Fruit fly (Drosophila melanogaster) whole organism, embryonic: ENCODE data around the gene CG43610.

Experiments used
- Adf1 ChIP-seq: fragments of 200-800 bp; sonication (Bioruptor generic); IDR thresholded peaks from 2 replicates; pipeline ENCODE4 v1.3.6; 2022; ENCODE audit warnings: missing biosample characterization, missing genetic modification characterization
- Bgb ChIP-seq: fragments of 200-800 bp; sonication (Bioruptor generic); IDR thresholded peaks from 2 replicates; pipeline ENCODE4 v1.3.6; 2022; ENCODE audit warnings: missing biosample characterization, missing genetic modification characterization; ENCODE audit not compliant: partially characterized antibody
- Blimp-1 ChIP-seq: fragments of 200-800 bp; sonication (Bioruptor generic); optimal IDR thresholded peaks from 3 replicates; lab custom pipeline; 2018; ENCODE audit warnings: missing biosample characterization, missing genetic modification characterization, mild to moderate bottlenecking, moderate library complexity, missing genetic modification reagents
- CG1024 ChIP-seq: fragments of 200-800 bp; sonication (Bioruptor generic); IDR thresholded peaks from 2 replicates; pipeline ENCODE4 v1.3.6; 2022; ENCODE audit warnings: missing biosample characterization, missing genetic modification characterization
- CG10267 ChIP-seq: fragments of 200-800 bp; sonication (Bioruptor generic); optimal IDR thresholded peaks from 2 replicates; lab custom pipeline; 2018; ENCODE audit warnings: missing biosample characterization, mild to moderate bottlenecking, missing genetic modification characterization, moderate library complexity
- CG10321 ChIP-seq: fragments of 200-800 bp; sonication (Bioruptor generic); IDR thresholded peaks from 2 replicates; pipeline ENCODE4 v1.3.6; 2022; ENCODE audit warnings: missing biosample characterization, missing genetic modification characterization
- CG10979 ChIP-seq: fragments of 200-800 bp; sonication (Bioruptor generic); optimal IDR thresholded peaks from 2 replicates; lab custom pipeline; 2018; ENCODE audit warnings: missing biosample characterization, mild to moderate bottlenecking, missing genetic modification characterization, moderate library complexity
- CG11398 ChIP-seq: fragments of 200-800 bp; sonication (Bioruptor generic); optimal IDR thresholded peaks from 2 replicates; lab custom pipeline; 2016; ENCODE audit warnings: missing biosample characterization, missing genetic modification characterization
- CG13287 ChIP-seq: fragments of 200-800 bp; sonication (Bioruptor generic); IDR thresholded peaks from 2 replicates; pipeline ENCODE4 v1.3.6; 2022; ENCODE audit warnings: missing biosample characterization, missing genetic modification characterization; ENCODE audit not compliant: partially characterized antibody
- CG13296 ChIP-seq: fragments of 200-800 bp; sonication (Bioruptor generic); optimal IDR thresholded peaks from 3 replicates; lab custom pipeline; 2018; ENCODE audit warnings: missing biosample characterization, mild to moderate bottlenecking, missing genetic modification characterization
- CG14667 ChIP-seq: fragments of 200-800 bp; sonication (Bioruptor generic); IDR thresholded peaks from 2 replicates; pipeline ENCODE4 v1.3.6; 2022; ENCODE audit warnings: missing biosample characterization, missing genetic modification characterization
- CG18262 ChIP-seq: fragments of 200-800 bp; optimal IDR thresholded peaks from 3 replicates; lab custom pipeline; 2019; ENCODE audit warnings: missing biosample characterization, mild to moderate bottlenecking, missing genetic modification characterization, moderate library complexity
- CG1832 ChIP-seq: fragments of 200-800 bp; sonication (Bioruptor generic); optimal IDR thresholded peaks from 2 replicates; lab custom pipeline; 2017; ENCODE audit warnings: missing biosample characterization, mild to moderate bottlenecking, missing genetic modification characterization, inconsistent platforms
- CG30020 ChIP-seq: fragments of 200-800 bp; optimal IDR thresholded peaks from 2 replicates; lab custom pipeline; 2019; ENCODE audit warnings: missing biosample characterization, mild to moderate bottlenecking, missing genetic modification characterization, moderate library complexity
- CG31365 ChIP-seq: fragments of 200-800 bp; sonication (Bioruptor generic); optimal IDR thresholded peaks from 2 replicates; lab custom pipeline; 2018; ENCODE audit warnings: missing biosample characterization, mild to moderate bottlenecking, missing genetic modification characterization
- CG3407 ChIP-seq: fragments of 200-800 bp; sonication (Bioruptor generic); optimal IDR thresholded peaks from 2 replicates; lab custom pipeline; 2018; ENCODE audit warnings: missing biosample characterization, mild to moderate bottlenecking, missing genetic modification characterization
- CG3847 ChIP-seq: fragments of 200-800 bp; sonication (Bioruptor generic); IDR thresholded peaks from 2 replicates; pipeline ENCODE4 v1.3.6; 2022; ENCODE audit warnings: missing biosample characterization, missing genetic modification characterization
- CG6689 ChIP-seq: fragments of 200-800 bp; sonication (Bioruptor generic); IDR thresholded peaks from 2 replicates; pipeline ENCODE4 v1.3.6; 2022; ENCODE audit warnings: missing biosample characterization, missing genetic modification characterization
- CG7556 ChIP-seq: fragments of 200-800 bp; sonication (Bioruptor generic); optimal IDR thresholded peaks from 2 replicates; lab custom pipeline; 2017; ENCODE audit warnings: missing biosample characterization, mild to moderate bottlenecking, missing genetic modification characterization
- CG8089 ChIP-seq: fragments of 200-800 bp; sonication (Bioruptor generic); optimal IDR thresholded peaks from 3 replicates; lab custom pipeline; 2016; ENCODE audit warnings: missing biosample characterization, missing genetic modification characterization
- CG8281 ChIP-seq: fragments of 200-800 bp; sonication (Bioruptor generic); optimal IDR thresholded peaks from 2 replicates; lab custom pipeline; 2018; ENCODE audit warnings: missing biosample characterization, mild to moderate bottlenecking, missing genetic modification characterization, moderate library complexity
- CG9437 ChIP-seq: fragments of 200-800 bp; sonication (Bioruptor generic); optimal IDR thresholded peaks from 2 replicates; lab custom pipeline; 2018; ENCODE audit warnings: missing biosample characterization, mild to moderate bottlenecking, missing genetic modification characterization
- CG9609 ChIP-seq: fragments of 200-800 bp; sonication (Bioruptor generic); optimal IDR thresholded peaks from 3 replicates; lab custom pipeline; 2016; ENCODE audit warnings: missing biosample characterization, missing genetic modification characterization
- ERR ChIP-seq: fragments of 200-800 bp; sonication (Bioruptor generic); optimal IDR thresholded peaks from 2 replicates; lab custom pipeline; 2016; ENCODE audit warnings: missing biosample characterization, missing genetic modification characterization
- Fer1 ChIP-seq: fragments of 200-800 bp; sonication (Bioruptor generic); optimal IDR thresholded peaks from 2 replicates; lab custom pipeline; 2017; ENCODE audit warnings: missing biosample characterization, mild to moderate bottlenecking, missing genetic modification characterization
- Hmx ChIP-seq: fragments of 200-800 bp; sonication (Bioruptor generic); optimal IDR thresholded peaks from 2 replicates; lab custom pipeline; 2016; ENCODE audit warnings: missing biosample characterization, missing genetic modification characterization
- Nf-YC ChIP-seq: fragments of 200-800 bp; optimal IDR thresholded peaks from 3 replicates; lab custom pipeline; 2019; ENCODE audit warnings: missing biosample characterization, mild to moderate bottlenecking, missing genetic modification characterization, moderate library complexity
- Sry-δ ChIP-seq: fragments of 200-800 bp; sonication (Bioruptor generic); optimal IDR thresholded peaks from 2 replicates; lab custom pipeline; 2016; ENCODE audit warnings: missing biosample characterization, missing genetic modification characterization
- Ssrp ChIP-seq: fragments of 200-800 bp; sonication (Bioruptor generic); optimal IDR thresholded peaks from 2 replicates; lab custom pipeline; 2018; ENCODE audit warnings: missing biosample characterization, mild to moderate bottlenecking, missing genetic modification characterization, moderate library complexity
- YL-1 ChIP-seq: fragments of 200-800 bp; sonication (Bioruptor generic); optimal IDR thresholded peaks from 3 replicates; lab custom pipeline; 2017; ENCODE audit warnings: missing biosample characterization, mild to moderate bottlenecking, missing genetic modification characterization
- aop ChIP-seq: fragments of 200-800 bp; sonication (Bioruptor generic); IDR thresholded peaks from 2 replicates; pipeline ENCODE4 v1.3.6; 2022; ENCODE audit warnings: missing biosample characterization, missing genetic modification characterization
- br ChIP-seq: fragments of >200 bp; optimal IDR thresholded peaks from 2 replicates; lab custom pipeline; 2017
- cas ChIP-seq: fragments of 200-800 bp; sonication (Bioruptor generic); IDR thresholded peaks from 2 replicates; pipeline ENCODE4 v1.3.6; 2022; ENCODE audit warnings: missing biosample characterization, missing genetic modification characterization
- disco-r ChIP-seq: fragments of 200-800 bp; sonication (Bioruptor generic); optimal IDR thresholded peaks from 2 replicates; lab custom pipeline; 2016; ENCODE audit warnings: missing biosample characterization, missing genetic modification characterization
- dmrt99B ChIP-seq: fragments of 200-800 bp; sonication (Bioruptor generic); optimal IDR thresholded peaks from 2 replicates; lab custom pipeline; 2018; ENCODE audit warnings: missing biosample characterization, mild to moderate bottlenecking, missing genetic modification characterization, moderate library complexity
- dysf ChIP-seq: fragments of 200-800 bp; sonication (Bioruptor generic); IDR thresholded peaks from 3 replicates; pipeline ENCODE4 v1.3.6; 2022; ENCODE audit warnings: missing biosample characterization, missing genetic modification characterization
- ewg ChIP-seq: fragments of 200-800 bp; sonication (Bioruptor generic); optimal IDR thresholded peaks from 3 replicates; lab custom pipeline; 2017; ENCODE audit warnings: mild to moderate bottlenecking, missing biosample characterization, missing genetic modification reagents, missing genetic modification characterization
- hkb ChIP-seq, 2 experiments: fragments of 200-800 bp in 1 of 2; fragments of >200 bp in 1 of 2; sonication (Bioruptor generic) in 1 of 2; IDR thresholded peaks in 1 of 2; optimal IDR thresholded peaks in 1 of 2; 2 replicates each; pipeline versions ENCODE4 v1.3.6 to Lab custom; 2017 to 2022; ENCODE audit warnings: missing biosample characterization in 1 of 2, missing genetic modification characterization in 1 of 2
- mam ChIP-seq: fragments of 200-800 bp; sonication (Bioruptor generic); optimal IDR thresholded peaks from 3 replicates; lab custom pipeline; 2016; ENCODE audit warnings: missing biosample characterization, missing genetic modification characterization
- onecut ChIP-seq: fragments of 200-800 bp; sonication (Bioruptor generic); IDR thresholded peaks from 2 replicates; pipeline ENCODE4 v1.3.6; 2022; ENCODE audit warnings: missing biosample characterization, missing genetic modification characterization
- p53 ChIP-seq: fragments of 200-800 bp; sonication (Bioruptor generic); optimal IDR thresholded peaks from 2 replicates; lab custom pipeline; 2016; ENCODE audit warnings: missing biosample characterization, missing genetic modification characterization
- pita ChIP-seq: fragments of 200-800 bp; sonication (Bioruptor generic); optimal IDR thresholded peaks from 2 replicates; lab custom pipeline; 2017; ENCODE audit warnings: missing biosample characterization, mild to moderate bottlenecking, missing genetic modification characterization
- sim ChIP-seq: fragments of 200-800 bp; sonication (Bioruptor generic); IDR thresholded peaks from 2 replicates; pipeline ENCODE4 v1.3.6; 2022; ENCODE audit warnings: missing biosample characterization, missing genetic modification characterization
- sima ChIP-seq: fragments of 200-800 bp; sonication (Bioruptor generic); optimal IDR thresholded peaks from 2 replicates; lab custom pipeline; 2016; ENCODE audit warnings: missing biosample characterization, missing genetic modification characterization
- stwl ChIP-seq: fragments of 200-800 bp; sonication (Bioruptor generic); optimal IDR thresholded peaks from 3 replicates; lab custom pipeline; 2018; ENCODE audit warnings: missing biosample characterization, mild to moderate bottlenecking, missing genetic modification characterization, moderate library complexity
- trem ChIP-seq: fragments of 200-800 bp; optimal IDR thresholded peaks from 3 replicates; lab custom pipeline; 2019; ENCODE audit warnings: missing biosample characterization, mild to moderate bottlenecking, missing genetic modification characterization, moderate library complexity
- zfh1 ChIP-seq: fragments of 200-800 bp; sonication (Bioruptor generic); IDR thresholded peaks from 3 replicates; pipeline ENCODE4 v1.3.6; 2022; ENCODE audit warnings: missing biosample characterization, missing genetic modification characterization
- zfh2 ChIP-seq: fragments of 200-800 bp; sonication (Bioruptor generic); optimal IDR thresholded peaks from 2 replicates; lab custom pipeline; 2016; ENCODE audit warnings: missing biosample characterization, missing genetic modification characterization

Gene CG43610

dm6 chr2L:6787029-6787972 lies 11.7 kb upstream of the CG43610 start (continued):
- TF ChIP-seq sima: peak; percentile 88
- peak; percentile 97 for TF ChIP-seq dmrt99B
- peak; percentile 97 for TF ChIP-seq CG9437 (GFP tag; lab: Kevin White, UChicago)
- peak; percentile 89 for TF ChIP-seq Blimp-1
- no peak for TF ChIP-seq CG1832 (GFP tag; lab: Kevin White, UChicago)
- peak; percentile 96 for TF ChIP-seq CG10979 (tag; lab: Kevin White, UChicago)
- peak; percentile 93 for TF ChIP-seq Fer1 (GFP tag; lab: Kevin White, UChicago)
- peak; percentile 87 for TF ChIP-seq CG8281 (tag; lab: Kevin White, UChicago)
- peak; percentile 89 for TF ChIP-seq CG3847 (GFP tag; lab: Robert Waterston, UW)
- no peak for TF ChIP-seq stwl (tag; lab: Kevin White, UChicago)
- peak; percentile 70 for TF ChIP-seq Sry-δ (GFP tag; lab: Kevin White, UChicago)
- peak; percentile 96 for TF ChIP-seq mam
- TF ChIP-seq Hmx (GFP tag; lab: Kevin White, UChicago): peak; percentile 93
- no peak for TF ChIP-seq pita (GFP tag; lab: Kevin White, UChicago)
- TF ChIP-seq CG13296 (GFP tag; lab: Kevin White, UChicago): peak; percentile 93
- TF ChIP-seq p53 (GFP tag; lab: Kevin White, UChicago): peak; percentile 87
- peak; percentile 86 for TF ChIP-seq ERR (GFP tag; lab: Kevin White, UChicago)
- peak; percentile 85 for TF ChIP-seq zfh1 (GFP tag; lab: Robert Waterston, UW)
- peak; percentile 98 for TF ChIP-seq CG18262
- peak; percentile 87 for TF ChIP-seq CG10267 (tag; lab: Kevin White, UChicago)
- TF ChIP-seq CG7556: peak; percentile 99
- TF ChIP-seq CG6689: peak; percentile 93
- no peak for TF ChIP-seq hkb (optimal IDR thresholded peaks at IDR 0.05; lab: Kevin White, UChicago)
- TF ChIP-seq hkb (GFP tag; IDR thresholded peaks at IDR 0.05; lab: Robert Waterston, UW): peak; percentile 81
- TF ChIP-seq Adf1 (GFP tag; lab: Robert Waterston, UW): peak; percentile 77
- peak; percentile 84 for TF ChIP-seq ewg (GFP tag; lab: Kevin White, UChicago)
- peak; percentile 68 for TF ChIP-seq onecut
- TF ChIP-seq Nf-YC (tag; lab: Kevin White, UChicago): peak; percentile 89
- TF ChIP-seq CG14667 (GFP tag; lab: Robert Waterston, UW): peak; percentile 81
- peak; percentile 97 for TF ChIP-seq CG9609
- TF ChIP-seq CG8089: peak; percentile 94
- peak; percentile 96 for TF ChIP-seq CG11398 (GFP tag; lab: Kevin White, UChicago)
- peak; percentile 79 for TF ChIP-seq YL-1
- TF ChIP-seq sim (GFP tag; lab: Robert Waterston, UW): peak; percentile 68
- TF ChIP-seq CG31365 (tag; lab: Kevin White, UChicago): peak; percentile 62
- TF ChIP-seq disco-r (GFP tag; lab: Kevin White, UChicago): peak; percentile 96
- no peak for TF ChIP-seq br (lab: Kevin White, UChicago)
- peak; percentile 86 for TF ChIP-seq trem (tag; lab: Kevin White, UChicago)
- TF ChIP-seq aop (GFP tag; lab: Robert Waterston, UW): no peak; the same call in 1 of the 2 replicates
- peak; percentile 76 for TF ChIP-seq Bgb (GFP tag; lab: Robert Waterston, UW)
- peak; percentile 96 for TF ChIP-seq Ssrp (tag; lab: Kevin White, UChicago)
- peak; percentile 96 for TF ChIP-seq dysf
- TF ChIP-seq cas (GFP tag; lab: Robert Waterston, UW): peak; percentile 61
- peak; percentile 58 for TF ChIP-seq CG13287
- TF ChIP-seq CG1024 (GFP tag; lab: Robert Waterston, UW): peak; percentile 59
- peak; percentile 22; the same call in 1 of the 2 replicates for TF ChIP-seq CG10321
- TF ChIP-seq CG3407: peak; percentile 91
- TF ChIP-seq zfh2 (GFP tag; lab: Kevin White, UChicago): peak; percentile 97
- TF ChIP-seq CG30020 (tag; lab: Kevin White, UChicago): peak; percentile 86
